Worm (Caenorhabditis elegans) whole organism, L3 larva: Measurements from ENCODE around the gene sqd-1.

Source experiments
- R02D3.7 ChIP-seq: fragments of 150-350 bp; optimal IDR thresholded peaks from 2 replicates; lab custom pipeline; 2014; ENCODE audit warnings: missing biosample characterization, missing genetic modification characterization
- aly-2 ChIP-seq: fragments of 150-350 bp; optimal IDR thresholded peaks from 2 replicates; lab custom pipeline; 2014; ENCODE audit warnings: missing biosample characterization, missing genetic modification characterization
- ama-1 ChIP-seq: fragments of 150-350 bp; optimal IDR thresholded peaks from 2 replicates; lab custom pipeline; 2018
- ceh-82 ChIP-seq: fragments of 150-350 bp; optimal IDR thresholded peaks from 2 replicates; lab custom pipeline; 2014; ENCODE audit warnings: missing biosample characterization, missing genetic modification characterization
- ceh-9 ChIP-seq: sonication (generic microtip); optimal IDR thresholded peaks from 2 replicates; lab custom pipeline; 2018; ENCODE audit warnings: missing biosample characterization, missing genetic modification characterization
- egl-5 ChIP-seq: fragments of 150-350 bp; optimal IDR thresholded peaks from 2 replicates; lab custom pipeline; 2017; ENCODE audit warnings: missing biosample characterization, missing genetic modification reagents, missing genetic modification characterization, inconsistent platforms
- elt-1 ChIP-seq: fragments of 150-350 bp; optimal IDR thresholded peaks from 2 replicates; lab custom pipeline; 2014; ENCODE audit warnings: missing biosample characterization, missing genetic modification characterization
- elt-2 ChIP-seq: sonication (generic microtip); optimal IDR thresholded peaks from 2 replicates; lab custom pipeline; 2016; ENCODE audit warnings: missing genetic modification reagents, mild to moderate bottlenecking, missing genetic modification characterization, missing compliant biosample characterization
- fkh-10 ChIP-seq: sonication (generic microtip); optimal IDR thresholded peaks from 2 replicates; lab custom pipeline; 2017; ENCODE audit warnings: missing biosample characterization, missing genetic modification reagents, missing genetic modification characterization
- fkh-2 ChIP-seq: fragments of 150-350 bp; optimal IDR thresholded peaks from 2 replicates; lab custom pipeline; 2014; ENCODE audit warnings: missing biosample characterization, missing genetic modification reagents, missing genetic modification characterization
- fos-1 ChIP-seq: fragments of 150-350 bp; optimal IDR thresholded peaks from 2 replicates; lab custom pipeline; 2014; ENCODE audit warnings: missing biosample characterization, missing genetic modification characterization
- hmg-11 ChIP-seq: sonication (generic microtip); optimal IDR thresholded peaks from 2 replicates; lab custom pipeline; 2016; ENCODE audit warnings: missing genetic modification characterization, missing compliant biosample characterization
- jun-1 ChIP-seq: fragments of 150-350 bp; optimal IDR thresholded peaks from 2 replicates; lab custom pipeline; 2014; ENCODE audit warnings: missing biosample characterization, missing genetic modification reagents, missing genetic modification characterization
- lsy-12 ChIP-seq: sonication (generic microtip); optimal IDR thresholded peaks from 2 replicates; lab custom pipeline; 2016; ENCODE audit warnings: mild to moderate bottlenecking, missing genetic modification characterization, missing compliant biosample characterization
- mml-1 ChIP-seq: fragments of 150-350 bp; sonication (generic microtip); optimal IDR thresholded peaks from 3 replicates; lab custom pipeline; 2014; ENCODE audit warnings: missing biosample characterization, missing genetic modification characterization
- nfya-1 ChIP-seq: sonication (generic microtip); optimal IDR thresholded peaks from 2 replicates; lab custom pipeline; 2017; ENCODE audit warnings: missing genetic modification characterization, mild to moderate bottlenecking, missing compliant biosample characterization, antibody characterized with exemption, moderate library complexity; ENCODE audit not compliant: insufficient read depth
- nhr-11 ChIP-seq: fragments of 150-350 bp; optimal IDR thresholded peaks from 2 replicates; lab custom pipeline; 2014; ENCODE audit warnings: missing biosample characterization, missing genetic modification characterization
- nhr-12 ChIP-seq: fragments of 150-350 bp; optimal IDR thresholded peaks from 2 replicates; lab custom pipeline; 2014; ENCODE audit warnings: missing biosample characterization, missing genetic modification characterization
- nhr-23 ChIP-seq: fragments of 150-350 bp; optimal IDR thresholded peaks from 2 replicates; lab custom pipeline; 2014; ENCODE audit warnings: missing biosample characterization, missing genetic modification reagents, missing genetic modification characterization
- nhr-237 ChIP-seq: fragments of 150-350 bp; optimal IDR thresholded peaks from 2 replicates; lab custom pipeline; 2014; ENCODE audit warnings: missing biosample characterization, missing genetic modification characterization
- nhr-25 ChIP-seq: sonication (generic microtip); optimal IDR thresholded peaks from 2 replicates; lab custom pipeline; 2017; ENCODE audit warnings: missing biosample characterization, missing genetic modification characterization
- nhr-28 ChIP-seq: fragments of 150-350 bp; optimal IDR thresholded peaks from 2 replicates; lab custom pipeline; 2014; ENCODE audit warnings: missing biosample characterization, missing genetic modification characterization
- nhr-43 ChIP-seq: sonication (generic microtip); optimal IDR thresholded peaks from 2 replicates; lab custom pipeline; 2016; ENCODE audit warnings: mild to moderate bottlenecking, missing genetic modification characterization, missing compliant biosample characterization; ENCODE audit not compliant: poor library complexity, severe bottlenecking
- nhr-67 ChIP-seq: fragments of 150-350 bp; optimal IDR thresholded peaks from 2 replicates; lab custom pipeline; 2014; ENCODE audit warnings: missing biosample characterization, missing genetic modification characterization
- nhr-76 ChIP-seq: fragments of 150-350 bp; sonication (generic microtip); optimal IDR thresholded peaks from 5 replicates; lab custom pipeline; 2014; ENCODE audit warnings: missing biosample characterization, missing genetic modification characterization
- nhr-77 ChIP-seq: fragments of 150-350 bp; optimal IDR thresholded peaks from 2 replicates; lab custom pipeline; 2014; ENCODE audit warnings: missing biosample characterization, missing genetic modification characterization
- pha-4 ChIP-seq: fragments of 150-350 bp; optimal IDR thresholded peaks from 2 replicates; lab custom pipeline; 2014; ENCODE audit warnings: missing biosample characterization, missing genetic modification reagents, missing genetic modification characterization
- pqm-1 ChIP-seq: fragments of 150-350 bp; optimal IDR thresholded peaks from 2 replicates; lab custom pipeline; 2017; ENCODE audit warnings: missing biosample characterization, missing genetic modification characterization, inconsistent platforms
- sea-2 ChIP-seq: fragments of 150-350 bp; sonication (generic microtip); optimal IDR thresholded peaks from 4 replicates; lab custom pipeline; 2014; ENCODE audit warnings: missing biosample characterization, missing genetic modification reagents, missing genetic modification characterization
- snpc-4 ChIP-seq: fragments of 150-350 bp; optimal IDR thresholded peaks from 2 replicates; lab custom pipeline; 2014; ENCODE audit warnings: missing biosample characterization, missing genetic modification characterization
- tbx-2 ChIP-seq: sonication (generic microtip); optimal IDR thresholded peaks from 2 replicates; lab custom pipeline; 2016; ENCODE audit warnings: mild to moderate bottlenecking, missing genetic modification characterization, missing compliant biosample characterization
- unc-39 ChIP-seq: sonication (generic microtip); optimal IDR thresholded peaks from 4 replicates; lab custom pipeline; 2017; ENCODE audit warnings: missing biosample characterization, missing genetic modification characterization
- zag-1 ChIP-seq: fragments of 150-350 bp; optimal IDR thresholded peaks from 2 replicates; lab custom pipeline; 2014; ENCODE audit warnings: missing biosample characterization, missing genetic modification characterization
- ztf-11 ChIP-seq: fragments of 150-350 bp; optimal IDR thresholded peaks from 2 replicates; lab custom pipeline; 2014; ENCODE audit warnings: missing biosample characterization, missing genetic modification characterization
- ztf-4 ChIP-seq: fragments of 150-350 bp; optimal IDR thresholded peaks from 2 replicates; lab custom pipeline; 2014; ENCODE audit warnings: missing biosample characterization, missing genetic modification characterization

sqd-1 gene

DNA sequence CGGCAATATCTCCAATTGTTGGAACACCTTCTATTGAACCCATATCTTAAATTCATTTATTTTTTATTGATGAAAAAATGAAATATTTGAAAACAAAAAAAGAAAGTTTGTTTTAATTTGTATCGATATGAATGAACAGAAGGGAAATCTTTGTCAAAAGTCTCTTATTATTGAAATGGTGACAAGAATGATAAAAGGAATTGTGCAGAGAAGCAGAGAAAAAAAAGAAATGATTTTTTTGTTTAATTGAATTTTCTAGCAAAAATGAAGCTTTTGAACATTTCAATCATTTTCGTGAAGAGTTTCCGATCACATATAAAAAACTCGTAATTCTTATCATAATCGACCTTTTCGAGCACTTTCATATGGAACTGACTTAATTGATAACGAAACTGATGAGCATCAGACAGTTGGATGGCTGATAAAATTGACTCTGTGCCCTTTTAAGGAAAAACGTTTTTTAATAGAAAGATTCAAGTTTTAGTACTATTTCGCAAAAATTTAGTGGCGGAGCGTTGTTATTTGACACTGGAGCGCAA, 48.2 kb upstream of the sqd-1 start, which contains the start of the genes aat-4 and T13A10.1:
TSS of gene aat-4 (minus strand) at position 51 of the 539 bp plus-strand sequence.
TSS of gene T13A10.1 (plus strand) at position 411 of the 539 bp plus-strand sequence.
- TF ChIP-seq pqm-1 (tag; lab: Kevin White, UChicago) (peak; percentile 60), sea-2 (GFP tag; lab: Kevin White, UChicago) (no peak), elt-2 (peak; percentile 85), nhr-11 (no peak), ztf-11 (tag; lab: Kevin White, UChicago) (no peak), elt-1 (tag; lab: Kevin White, UChicago) (no peak), nhr-67 (tag; lab: Kevin White, UChicago) (no peak), fos-1 (tag; lab: Kevin White, UChicago) (no peak), snpc-4 (tag; lab: Kevin White, UChicago) (no peak), ceh-9 (tag; lab: Kevin White, UChicago) (no peak)

ce11 chrIV:6279392-6279791, 44.6 kb upstream of the sqd-1 start, which contains the start of gene sams-5:
Gene sams-5, minus strand, starts transcription at chrIV:6279522.
- TF ChIP-seq jun-1 (tag; lab: Kevin White, UChicago): no peak
- TF ChIP-seq pha-4 (tag; lab: Kevin White, UChicago): peak; percentile 72
- TF ChIP-seq nhr-237: no peak

ce11 chrIV:6282143-6282542, 41.8 kb upstream of the sqd-1 start, which contains the start of gene srv-32:
Gene srv-32, minus strand, starts transcription at chrIV:6282243.
- no peak for TF ChIP-seq nhr-43 (tag; lab: Kevin White, UChicago)
- TF ChIP-seq nhr-23: no peak
- TF ChIP-seq pqm-1 (tag; lab: Kevin White, UChicago): no peak
- TF ChIP-seq nhr-77 (tag; lab: Kevin White, UChicago): no peak
- TF ChIP-seq nfya-1 (tag; lab: Kevin White, UChicago): no peak
- TF ChIP-seq mml-1 (tag; lab: Kevin White, UChicago): no peak
- TF ChIP-seq nhr-25: no peak
- no peak for TF ChIP-seq fkh-10 (GFP tag; lab: Kevin White, UChicago)
- no peak for TF ChIP-seq snpc-4 (tag; lab: Kevin White, UChicago)
- TF ChIP-seq nhr-12 (tag; lab: Kevin White, UChicago): no peak
- TF ChIP-seq lsy-12: no peak
- no peak for TF ChIP-seq pha-4 (tag; lab: Kevin White, UChicago)
- TF ChIP-seq nhr-11: no peak
- no peak for TF ChIP-seq jun-1 (tag; lab: Kevin White, UChicago)
- TF ChIP-seq, all 47 proteins: peak for 0

DNA sequence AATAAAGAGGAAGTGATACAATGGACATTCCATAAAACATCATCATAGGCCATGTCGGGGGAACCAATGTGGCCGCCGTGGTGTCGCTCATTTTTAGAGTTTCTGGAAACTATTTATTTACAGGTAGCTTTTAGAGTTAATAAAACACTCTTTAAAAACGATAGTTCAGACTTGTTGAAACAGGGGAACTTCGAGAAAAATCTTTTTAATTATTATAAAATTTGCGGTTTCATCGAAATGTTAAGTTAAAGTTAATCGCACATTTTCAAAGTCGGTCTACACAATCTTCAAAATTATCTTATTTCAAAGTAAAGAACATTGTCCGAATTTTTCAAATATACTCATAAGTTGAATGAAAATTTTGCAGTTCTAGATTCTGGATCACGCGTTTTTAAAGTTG, 39.7 kb upstream of the sqd-1 start, which contains the start of gene ops-1:
TSS of gene ops-1 (minus strand) at position 101 of the 400 bp plus-strand sequence.
- TF ChIP-seq zag-1 (tag; lab: Kevin White, UChicago) (no peak), egl-5 (tag; lab: Kevin White, UChicago) (no peak), jun-1 (tag; lab: Kevin White, UChicago) (no peak), ztf-4 (no peak), fkh-2 (tag; lab: Kevin White, UChicago) (no peak), hmg-11 (tag; lab: Kevin White, UChicago) (no peak), nhr-76 (no peak), nhr-28 (tag; lab: Kevin White, UChicago) (no peak), fos-1 (tag; lab: Kevin White, UChicago) (no peak)

DNA sequence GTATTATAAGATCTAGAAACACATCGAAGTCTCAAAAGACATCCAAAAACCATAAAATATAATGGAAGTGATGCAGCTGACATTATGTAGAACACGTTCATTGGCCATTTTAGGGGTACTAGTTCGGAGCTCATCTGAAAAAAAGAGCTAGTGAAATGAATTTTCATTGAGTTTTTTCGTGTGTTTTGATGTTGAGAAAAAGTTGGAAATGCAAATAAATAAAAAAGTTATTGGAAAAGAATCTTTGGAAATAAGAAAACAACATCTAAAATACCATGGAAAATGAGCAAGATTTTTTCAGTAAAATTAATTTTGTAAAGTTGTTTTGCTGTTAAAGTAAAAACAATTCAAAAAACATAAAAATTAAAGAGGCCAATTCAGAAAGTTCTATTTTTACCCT, 33.2 kb upstream of the sqd-1 start, which contains the start of gene srv-24:
TSS of gene srv-24 (minus strand) at position 101 of the 400 bp plus-strand sequence.
- no peak for TF ChIP-seq aly-2 (tag; lab: Kevin White, UChicago)
- no peak for TF ChIP-seq tbx-2 (tag; lab: Kevin White, UChicago)
- TF ChIP-seq ztf-11 (tag; lab: Kevin White, UChicago): no peak
- no peak for TF ChIP-seq elt-1 (tag; lab: Kevin White, UChicago)
- TF ChIP-seq ztf-4: no peak
- no peak for TF ChIP-seq sea-2 (GFP tag; lab: Kevin White, UChicago)
- TF ChIP-seq R02D3.7 (tag; lab: Kevin White, UChicago): no peak
- TF ChIP-seq lsy-12: no peak
- no peak for TF ChIP-seq nhr-67 (tag; lab: Kevin White, UChicago)
- TF ChIP-seq ama-1: no peak
- no peak for TF ChIP-seq ceh-82 (tag; lab: Kevin White, UChicago)
- TF ChIP-seq fos-1 (tag; lab: Kevin White, UChicago): no peak
- TF ChIP-seq unc-39 (tag; lab: Kevin White, UChicago): no peak
- no peak for TF ChIP-seq snpc-4 (tag; lab: Kevin White, UChicago)
- no peak for TF ChIP-seq fkh-2 (tag; lab: Kevin White, UChicago)
- no peak for TF ChIP-seq nhr-76
- no peak for TF ChIP-seq elt-2
- TF ChIP-seq, all 47 proteins: peak for 0
